Worm (Caenorhabditis elegans) whole organism, late embryonic: ENCODE results near the gene C17G10.6.

Experiments used
- hlh-30 ChIP-seq: sonication (generic microtip); optimal IDR thresholded peaks from 2 replicates; lab custom pipeline; 2017; ENCODE audit warnings: antibody characterized with exemption, missing genetic modification characterization, missing compliant biosample characterization; ENCODE audit not compliant: insufficient read depth
- pha-4 ChIP-seq: fragments of 150-350 bp; optimal IDR thresholded peaks from 2 replicates; lab custom pipeline; 2018; ENCODE audit warnings: missing biosample characterization, missing genetic modification reagents, missing genetic modification characterization
- ref-2 ChIP-seq: sonication (generic microtip); optimal IDR thresholded peaks from 2 replicates; lab custom pipeline; 2016; ENCODE audit warnings: missing genetic modification characterization, missing compliant biosample characterization

DNA sequence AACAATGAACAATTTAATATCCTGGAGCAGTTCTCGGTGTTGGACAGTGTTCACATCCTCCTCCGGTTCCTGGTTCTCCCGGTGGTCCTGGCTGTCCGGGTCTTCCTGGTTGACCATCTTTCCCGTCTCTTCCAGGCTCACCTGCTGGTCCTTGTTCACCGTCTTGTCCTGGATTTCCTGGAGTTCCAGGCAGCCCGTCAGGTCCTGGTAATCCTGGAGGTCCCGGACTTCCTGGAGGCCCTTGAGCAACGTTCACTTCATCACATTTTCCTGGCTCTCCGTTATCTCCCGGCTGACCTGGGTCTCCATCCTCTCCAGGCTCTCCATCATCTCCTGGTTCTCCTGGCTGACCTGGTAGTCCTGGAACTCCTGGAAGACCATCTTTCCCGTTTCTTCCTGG, 48.3 kb upstream of the C17G10.6 start:
- TF ChIP-seq hlh-30 (tag; lab: Kevin White, UChicago), result no peak
- TF ChIP-seq ref-2, result no peak
- TF ChIP-seq pha-4 (tag; lab: Kevin White, UChicago), result no peak
